Worm (Caenorhabditis elegans): ENCODE data around the gene srab-22.

ce11 chrV:3376973-3377372 is 49.2 kb upstream of the srab-22 start, which contains the start of gene srbc-2:
- no peak for TF ChIP-seq nfya-1 (tag; optimal IDR thresholded peaks at IDR 0.05)
- TF ChIP-seq ttx-3 (tag; optimal IDR thresholded peaks at IDR 0.05), result no peak
- TF ChIP-seq nhr-11 (tag; optimal IDR thresholded peaks at IDR 0.05), result no peak
- TF ChIP-seq pqm-1 (tag; optimal IDR thresholded peaks at IDR 0.05), result no peak
- no peak for TF ChIP-seq mec-3 (tag; optimal IDR thresholded peaks at IDR 0.05; ENCODE audit: borderline replicate concordance)
- TF ChIP-seq npax-4 (tag; optimal IDR thresholded peaks at IDR 0.05), result no peak
- no peak for TF ChIP-seq tbx-2 (tag; optimal IDR thresholded peaks at IDR 0.05)
- TF ChIP-seq madf-2 (tag; optimal IDR thresholded peaks at IDR 0.05), result no peak
- no peak for TF ChIP-seq T23F11.4 (GFP tag; optimal IDR thresholded peaks at IDR 0.05)
- TF ChIP-seq ceh-2 (tag; optimal IDR thresholded peaks at IDR 0.05), result no peak

Data from whole organism, late embryonic.